Worm (Caenorhabditis elegans) whole organism, early embryonic: ENCODE measurements around the gene pcf-11.

ENCODE experiments used
- B0310.2 ChIP-seq: sonication (generic microtip); optimal IDR thresholded peaks from 2 replicates; lab custom pipeline; 2016; ENCODE audit warnings: mild to moderate bottlenecking, missing genetic modification characterization, missing compliant biosample characterization
- F13C5.2 ChIP-seq: sonication (generic microtip); optimal IDR thresholded peaks from 2 replicates; lab custom pipeline; 2017; ENCODE audit warnings: mild to moderate bottlenecking, missing genetic modification characterization, inconsistent platforms, missing compliant biosample characterization
- aly-1 ChIP-seq: sonication (generic microtip); optimal IDR thresholded peaks from 2 replicates; lab custom pipeline; 2016; ENCODE audit warnings: missing genetic modification characterization, missing compliant biosample characterization
- ama-1 ChIP-seq: fragments of 150-350 bp; optimal IDR thresholded peaks from 2 replicates; lab custom pipeline; 2014
- ceh-13 ChIP-seq: fragments of 200-800 bp; sonication (Bioruptor generic); optimal IDR thresholded peaks from 2 replicates; lab custom pipeline; 2018; ENCODE audit warnings: mild to moderate bottlenecking, missing genetic modification characterization, missing compliant biosample characterization
- ceh-36 ChIP-seq: sonication (generic microtip); optimal IDR thresholded peaks from 2 replicates; lab custom pipeline; 2016; ENCODE audit warnings: missing genetic modification characterization, inconsistent platforms, missing compliant biosample characterization
- ets-7 ChIP-seq: sonication (generic microtip); optimal IDR thresholded peaks from 2 replicates; lab custom pipeline; 2016; ENCODE audit warnings: missing genotype, missing genetic modification characterization, missing compliant biosample characterization
- flt-1 ChIP-seq: fragments of 200-800 bp; sonication (Bioruptor generic); IDR thresholded peaks from 2 replicates; pipeline ENCODE4 v1.3.6; 2022; ENCODE audit warnings: missing genetic modification characterization, missing compliant biosample characterization
- hmbx-1 ChIP-seq: sonication (generic microtip); optimal IDR thresholded peaks from 2 replicates; lab custom pipeline; 2016; ENCODE audit warnings: mild to moderate bottlenecking, missing genetic modification characterization, missing compliant biosample characterization
- hmg-4 ChIP-seq: fragments of 200-800 bp; sonication (Bioruptor generic); optimal IDR thresholded peaks from 2 replicates; lab custom pipeline; 2018; ENCODE audit warnings: mild to moderate bottlenecking, missing genetic modification characterization, missing compliant biosample characterization
- hnd-1 ChIP-seq: sonication (generic microtip); optimal IDR thresholded peaks from 2 replicates; lab custom pipeline; 2016; ENCODE audit warnings: missing genetic modification characterization, missing compliant biosample characterization
- pes-1 ChIP-seq: fragments of 200-800 bp; sonication (Bioruptor generic); IDR thresholded peaks from 2 replicates; pipeline ENCODE4 v1.3.6; 2022; ENCODE audit warnings: missing genetic modification reagents, missing genetic modification characterization, missing compliant biosample characterization
- scrt-1 ChIP-seq: fragments of 200-800 bp; sonication (Bioruptor generic); IDR thresholded peaks from 2 replicates; pipeline ENCODE4 v1.3.6; 2022; ENCODE audit warnings: missing genetic modification characterization, missing compliant biosample characterization
- sea-1 ChIP-seq: fragments of 200-800 bp; sonication (Bioruptor generic); conservative IDR thresholded peaks from 2 replicates; pipeline ENCODE4 v1.3.6; 2022; ENCODE audit warnings: missing genetic modification characterization, missing compliant biosample characterization
- tbx-11 ChIP-seq: fragments of 200-800 bp; sonication (Bioruptor generic); IDR thresholded peaks from 2 replicates; pipeline ENCODE4 v1.3.6; 2022; ENCODE audit warnings: missing genetic modification characterization, missing compliant biosample characterization
- tbx-37 ChIP-seq: fragments of 200-800 bp; sonication (Bioruptor generic); conservative IDR thresholded peaks from 2 replicates; pipeline ENCODE4 v1.3.6; 2022; ENCODE audit warnings: missing genetic modification reagents, missing genetic modification characterization, missing compliant biosample characterization
- tra-4 ChIP-seq: sonication (generic microtip); optimal IDR thresholded peaks from 2 replicates; lab custom pipeline; 2017; ENCODE audit warnings: missing genetic modification characterization, missing compliant biosample characterization

Gene pcf-11

DNA sequence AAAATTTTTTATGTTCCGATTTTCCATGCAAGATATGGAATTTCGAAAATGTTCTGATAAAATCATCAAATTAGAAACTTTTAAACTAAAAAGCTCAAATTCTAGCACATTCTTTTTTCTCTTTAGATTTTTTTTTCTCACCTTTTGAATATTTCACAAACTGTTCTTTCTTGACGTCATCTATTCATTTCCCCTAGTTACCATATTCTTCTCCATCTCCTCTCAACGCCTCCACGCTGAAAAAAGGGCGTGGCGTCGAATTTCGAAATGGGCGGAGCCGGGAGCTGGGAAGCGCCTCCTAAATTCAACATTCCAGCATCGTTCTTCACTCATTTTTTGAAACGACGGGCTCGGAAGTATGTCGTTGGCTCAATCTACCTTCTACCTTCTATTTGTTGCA, 17.4 kb downstream of the pcf-11 start, which contains the start of gene nlp-43:
TSS of gene nlp-43 (plus strand) at position 301 of the 400 bp plus-strand sequence.
- TF ChIP-seq ceh-13 (GFP tag; lab: Kevin White, UChicago) = no peak
- TF ChIP-seq pes-1 = no peak
- TF ChIP-seq ceh-36 (tag; lab: Kevin White, UChicago) = no peak
- no peak for TF ChIP-seq hmg-4 (GFP tag; lab: Kevin White, UChicago)
- TF ChIP-seq sea-1 = no peak
- no peak for TF ChIP-seq B0310.2 (tag; lab: Kevin White, UChicago)
- TF ChIP-seq ama-1 (lab: Kevin White, UChicago) = no peak
- no peak for TF ChIP-seq tbx-11
- TF ChIP-seq aly-1 (tag; lab: Kevin White, UChicago) = no peak
- TF ChIP-seq hmbx-1 (tag; lab: Kevin White, UChicago) = no peak
- TF ChIP-seq tbx-37 (GFP tag; lab: Robert Waterston, UW) = no peak

DNA sequence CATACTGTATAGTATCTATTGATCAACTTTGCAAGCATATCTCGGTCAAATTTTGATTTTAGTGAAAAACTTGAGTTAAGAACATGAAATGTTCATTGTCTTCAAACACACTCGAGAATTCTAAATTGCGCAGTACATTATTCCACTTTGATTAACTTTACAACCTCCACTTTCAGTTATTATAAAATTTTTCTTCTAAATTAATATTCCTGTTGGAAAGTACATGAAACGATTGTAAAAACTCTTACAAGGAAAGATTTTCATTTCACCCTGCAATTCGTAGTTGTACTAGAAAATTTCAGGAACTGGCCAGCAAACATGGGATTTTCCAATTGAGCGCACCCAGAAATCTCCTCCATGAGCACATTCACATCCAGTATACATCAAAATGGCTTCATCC, 20.0 kb downstream of the pcf-11 start, which contains the start of gene C45G9.14:
TSS of gene C45G9.14 (plus strand) at position 301 of the 400 bp plus-strand sequence.
- TF ChIP-seq hmg-4 (GFP tag; lab: Kevin White, UChicago) (no peak), pes-1 (no peak), hnd-1 (tag; lab: Kevin White, UChicago) (no peak), ceh-36 (tag; lab: Kevin White, UChicago) (no peak), B0310.2 (tag; lab: Kevin White, UChicago) (no peak), flt-1 (no peak), hmbx-1 (tag; lab: Kevin White, UChicago) (no peak), scrt-1 (no peak), ama-1 (lab: Kevin White, UChicago) (no peak), ets-7 (tag; lab: Kevin White, UChicago) (no peak), F13C5.2 (tag; lab: Kevin White, UChicago) (no peak), sea-1 (no peak), aly-1 (tag; lab: Kevin White, UChicago) (no peak), tbx-11 (no peak), ceh-13 (GFP tag; lab: Kevin White, UChicago) (no peak)

DNA sequence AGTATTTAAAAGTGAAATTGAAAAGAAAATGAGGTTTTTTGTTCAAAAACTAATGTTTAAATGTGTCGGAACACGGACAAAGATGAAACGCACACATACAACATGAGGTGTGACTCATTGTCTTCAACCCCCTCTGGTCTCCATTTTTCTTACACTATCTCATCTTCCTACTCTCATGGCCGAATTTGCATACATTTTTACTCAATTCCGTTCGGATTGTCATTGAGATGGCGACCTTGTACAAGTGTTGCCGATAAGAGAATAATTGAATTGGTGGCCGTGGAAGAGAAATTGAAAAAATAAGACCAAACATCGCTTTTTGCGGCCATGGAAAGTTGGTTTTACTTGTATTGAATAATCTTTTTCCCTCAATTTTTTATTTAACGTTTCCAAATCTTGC, 22.5 kb downstream of the pcf-11 start, which contains the start of gene txbp-3:
TSS of gene txbp-3 (minus strand) at position 285 of the 400 bp plus-strand sequence.
- TF ChIP-seq sea-1 (no peak), hnd-1 (tag; lab: Kevin White, UChicago) (no peak), tra-4 (tag; lab: Kevin White, UChicago) (no peak), tbx-11 (no peak), F13C5.2 (tag; lab: Kevin White, UChicago) (no peak), scrt-1 (no peak), ceh-36 (tag; lab: Kevin White, UChicago) (no peak), aly-1 (tag; lab: Kevin White, UChicago) (no peak), ceh-13 (GFP tag; lab: Kevin White, UChicago) (no peak), ama-1 (lab: Kevin White, UChicago) (no peak), B0310.2 (tag; lab: Kevin White, UChicago) (no peak), pes-1 (no peak), tbx-37 (GFP tag; lab: Robert Waterston, UW) (no peak), flt-1 (no peak), hmbx-1 (tag; lab: Kevin White, UChicago) (no peak), hmg-4 (GFP tag; lab: Kevin White, UChicago) (no peak), ets-7 (tag; lab: Kevin White, UChicago) (no peak)

DNA sequence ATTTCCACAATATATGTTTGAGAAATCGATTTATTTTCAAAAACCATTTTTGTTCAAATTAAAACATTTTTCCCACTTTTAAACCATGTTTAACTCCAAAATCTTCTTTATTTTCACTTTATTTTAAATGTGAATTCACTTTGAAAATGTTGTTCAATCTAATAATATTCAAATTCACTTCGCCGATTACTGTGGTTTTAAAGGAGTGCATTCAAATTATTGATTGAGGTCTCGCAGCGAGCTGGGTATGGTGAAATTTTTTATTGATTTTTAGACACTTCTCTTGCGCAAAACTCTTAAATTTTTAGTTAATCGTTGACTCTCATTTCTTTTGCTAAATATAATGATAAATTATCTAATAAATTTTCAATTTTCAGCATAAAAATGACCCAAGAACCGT, 23.0 kb downstream of the pcf-11 start, which contains the start of gene C45G9.5:
TSS of gene C45G9.5 (plus strand) at position 378 of the 400 bp plus-strand sequence.
- TF ChIP-seq F13C5.2 (tag; lab: Kevin White, UChicago) (no peak), ceh-36 (tag; lab: Kevin White, UChicago) (no peak), tbx-37 (GFP tag; lab: Robert Waterston, UW) (no peak), scrt-1 (no peak), B0310.2 (tag; lab: Kevin White, UChicago) (no peak), flt-1 (no peak), ceh-13 (GFP tag; lab: Kevin White, UChicago) (no peak), ets-7 (tag; lab: Kevin White, UChicago) (no peak), hnd-1 (tag; lab: Kevin White, UChicago) (no peak), pes-1 (no peak), hmbx-1 (tag; lab: Kevin White, UChicago) (no peak), tra-4 (tag; lab: Kevin White, UChicago) (no peak)

DNA sequence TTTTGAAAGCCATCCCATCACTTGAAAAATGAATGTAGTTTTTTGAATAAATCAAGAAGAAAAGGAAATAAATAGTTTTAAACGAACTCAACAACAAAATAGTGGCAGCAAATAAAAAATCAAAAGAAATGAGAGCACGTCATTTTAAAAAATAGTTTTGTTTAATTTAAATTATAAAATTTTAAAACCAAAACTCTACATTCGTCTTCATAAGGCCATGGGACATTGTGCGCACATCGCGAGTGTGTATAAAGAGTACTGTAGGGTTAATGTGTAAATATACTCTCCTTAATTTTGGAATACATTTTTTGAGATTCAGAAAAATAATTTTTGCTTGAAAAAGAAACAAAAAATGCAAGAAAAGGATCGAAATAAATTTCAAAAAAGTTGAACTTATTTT, 27.2 kb downstream of the pcf-11 start, which contains the start of gene C45G9.15:
TSS of gene C45G9.15 (minus strand) at position 101 of the 400 bp plus-strand sequence.
- TF ChIP-seq tbx-37 (GFP tag; lab: Robert Waterston, UW) = no peak
- no peak for TF ChIP-seq ama-1 (lab: Kevin White, UChicago)
- no peak for TF ChIP-seq F13C5.2 (tag; lab: Kevin White, UChicago)
- TF ChIP-seq tbx-11 = no peak
- no peak for TF ChIP-seq hnd-1 (tag; lab: Kevin White, UChicago)
- TF ChIP-seq B0310.2 (tag; lab: Kevin White, UChicago) = no peak
- TF ChIP-seq flt-1 = no peak
- no peak for TF ChIP-seq sea-1
- TF ChIP-seq hmbx-1 (tag; lab: Kevin White, UChicago) = no peak
- TF ChIP-seq ets-7 (tag; lab: Kevin White, UChicago) = no peak
- no peak for TF ChIP-seq hmg-4 (GFP tag; lab: Kevin White, UChicago)
- TF ChIP-seq ceh-13 (GFP tag; lab: Kevin White, UChicago) = no peak
- TF ChIP-seq tra-4 (tag; lab: Kevin White, UChicago) = no peak
- no peak for TF ChIP-seq pes-1
- TF ChIP-seq scrt-1 = no peak
- TF ChIP-seq aly-1 (tag; lab: Kevin White, UChicago) = no peak
- no peak for TF ChIP-seq ceh-36 (tag; lab: Kevin White, UChicago)

DNA sequence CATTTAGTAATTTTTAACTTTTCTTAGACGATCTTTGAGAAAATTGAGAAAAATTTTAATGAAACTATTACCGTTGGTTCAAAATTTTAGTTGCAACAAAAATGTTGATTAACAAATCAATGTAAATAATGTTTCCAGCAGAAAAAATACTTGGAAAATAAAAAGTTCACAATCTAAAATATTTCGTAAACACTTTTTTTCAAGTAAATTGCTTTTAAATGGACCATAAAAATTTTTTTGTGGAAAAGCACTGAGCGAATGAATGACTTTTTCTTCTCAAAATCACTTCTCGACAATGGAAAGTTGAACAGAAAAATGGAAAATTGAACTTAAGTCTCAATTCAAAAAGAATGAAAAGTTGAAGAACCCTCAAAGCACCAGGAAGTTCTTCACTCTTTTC, 28.8 kb downstream of the pcf-11 start, which contains the start of gene C45G9.8:
TSS of gene C45G9.8 (minus strand) at position 101 of the 400 bp plus-strand sequence.
- TF ChIP-seq ceh-36 (tag; lab: Kevin White, UChicago) (no peak), ama-1 (lab: Kevin White, UChicago) (no peak), ets-7 (tag; lab: Kevin White, UChicago) (no peak), hnd-1 (tag; lab: Kevin White, UChicago) (no peak), flt-1 (no peak), F13C5.2 (tag; lab: Kevin White, UChicago) (no peak), scrt-1 (no peak), pes-1 (no peak), hmbx-1 (tag; lab: Kevin White, UChicago) (no peak), hmg-4 (GFP tag; lab: Kevin White, UChicago) (no peak), ceh-13 (GFP tag; lab: Kevin White, UChicago) (no peak), tra-4 (tag; lab: Kevin White, UChicago) (no peak), tbx-37 (GFP tag; lab: Robert Waterston, UW) (no peak), aly-1 (tag; lab: Kevin White, UChicago) (no peak), sea-1 (no peak), tbx-11 (no peak), B0310.2 (tag; lab: Kevin White, UChicago) (no peak)
